Worm (Caenorhabditis elegans) whole organism, late embryonic: ENCODE measurements around the gene C47D12.4.

Source experiments
- Y22D7AL.16 ChIP-seq: sonication (generic microtip); optimal IDR thresholded peaks from 2 replicates; lab custom pipeline; 2016; ENCODE audit warnings: missing genetic modification characterization, missing compliant biosample characterization
- ceh-2 ChIP-seq: sonication (generic microtip); optimal IDR thresholded peaks from 2 replicates; lab custom pipeline; 2016; ENCODE audit warnings: missing genotype, missing genetic modification characterization, missing compliant biosample characterization
- ceh-48 ChIP-seq: sonication (generic microtip); optimal IDR thresholded peaks from 2 replicates; lab custom pipeline; 2016; ENCODE audit warnings: missing genetic modification characterization, inconsistent platforms, missing compliant biosample characterization
- ceh-9 ChIP-seq: sonication (generic microtip); optimal IDR thresholded peaks from 2 replicates; lab custom pipeline; 2016; ENCODE audit warnings: mild to moderate bottlenecking, missing genetic modification characterization, inconsistent platforms, missing compliant biosample characterization
- elt-2 ChIP-seq: sonication (generic microtip); optimal IDR thresholded peaks from 2 replicates; lab custom pipeline; 2016; ENCODE audit warnings: missing genetic modification reagents, missing genetic modification characterization, missing compliant biosample characterization
- nhr-11 ChIP-seq: fragments of 150-350 bp; optimal IDR thresholded peaks from 2 replicates; lab custom pipeline; 2014; ENCODE audit warnings: missing biosample characterization, missing genetic modification characterization
- pha-4 ChIP-seq: fragments of 150-350 bp; optimal IDR thresholded peaks from 2 replicates; lab custom pipeline; 2018; ENCODE audit warnings: missing biosample characterization, missing genetic modification reagents, missing genetic modification characterization
- rnt-1 ChIP-seq: sonication (generic microtip); optimal IDR thresholded peaks from 2 replicates; lab custom pipeline; 2016; ENCODE audit warnings: missing genetic modification characterization, missing compliant biosample characterization
- ttx-3 ChIP-seq: sonication (generic microtip); optimal IDR thresholded peaks from 2 replicates; lab custom pipeline; 2016; ENCODE audit warnings: missing genetic modification reagents, missing genetic modification characterization, missing compliant biosample characterization
- zip-5 ChIP-seq: sonication (generic microtip); optimal IDR thresholded peaks from 2 replicates; lab custom pipeline; 2016; ENCODE audit warnings: missing genetic modification characterization, missing compliant biosample characterization
- ztf-16 ChIP-seq: sonication (generic microtip); optimal IDR thresholded peaks from 2 replicates; lab custom pipeline; 2017; ENCODE audit warnings: missing genetic modification characterization, missing compliant biosample characterization

ce11 chrII:11723904-11724303, 42.3 kb downstream of the C47D12.4 start, which contains the start of gene ldh-1:
- TF ChIP-seq pha-4 (tag; lab: Kevin White, UChicago) (no peak), Y22D7AL.16 (tag; lab: Kevin White, UChicago) (no peak), ceh-9 (tag; lab: Kevin White, UChicago) (no peak), nhr-11 (no peak), ztf-16 (tag; lab: Kevin White, UChicago) (no peak), ceh-2 (tag; lab: Kevin White, UChicago) (no peak), ttx-3 (tag; lab: Kevin White, UChicago) (no peak), elt-2 (tag; lab: Kevin White, UChicago) (no peak), rnt-1 (no peak), ceh-48 (tag; lab: Kevin White, UChicago) (no peak), zip-5 (tag; lab: Kevin White, UChicago) (no peak)
